Worm (Caenorhabditis elegans) whole organism, L4 larva: ENCODE measurements around the gene pbs-6.
A peak's percentile ranks its signal among the peaks of the same experiment; 100 is the strongest.

Experiments
- D1046.2 ChIP-seq: fragments of 200-800 bp; sonication (Bioruptor generic); IDR thresholded peaks from 2 replicates; pipeline ENCODE4 v1.3.6; 2022; ENCODE audit warnings: missing genetic modification characterization, missing compliant biosample characterization
- F26F4.8 ChIP-seq: fragments of 200-800 bp; sonication (Bioruptor generic); conservative IDR thresholded peaks from 2 replicates; pipeline ENCODE4 v1.3.6; 2022; ENCODE audit warnings: missing genetic modification characterization, missing compliant biosample characterization
- F37D6.2 ChIP-seq: sonication (generic microtip); optimal IDR thresholded peaks from 2 replicates; lab custom pipeline; 2016; ENCODE audit warnings: mild to moderate bottlenecking, missing genetic modification characterization, missing compliant biosample characterization
- F44E2.7 ChIP-seq: fragments of 200-800 bp; sonication (Bioruptor generic); IDR thresholded peaks from 2 replicates; pipeline ENCODE4 v2.1.2; 2022; ENCODE audit warnings: missing genetic modification characterization, missing compliant biosample characterization
- T20F7.1 ChIP-seq: fragments of 200-800 bp; sonication (Bioruptor generic); optimal IDR thresholded peaks from 2 replicates; lab custom pipeline; 2018; ENCODE audit warnings: mild to moderate bottlenecking, missing genetic modification characterization, missing compliant biosample characterization
- T26A8.4 ChIP-seq: fragments of 200-800 bp; sonication (Bioruptor generic); IDR thresholded peaks from 2 replicates; pipeline ENCODE4 v1.3.6; 2022; ENCODE audit warnings: missing genetic modification characterization, missing compliant biosample characterization
- Y5F2A.4 ChIP-seq: fragments of 200-800 bp; sonication (Bioruptor generic); optimal IDR thresholded peaks from 2 replicates; lab custom pipeline; 2018; ENCODE audit warnings: mild to moderate bottlenecking, missing genetic modification characterization, missing compliant biosample characterization
- ZK337.2 ChIP-seq: fragments of 200-800 bp; sonication (Bioruptor generic); IDR thresholded peaks from 2 replicates; pipeline ENCODE4 v1.3.6; 2022; ENCODE audit warnings: missing genetic modification reagents, missing genetic modification characterization, missing compliant biosample characterization
- aha-1 ChIP-seq: fragments of 150-350 bp; peaks from one replicate; lab custom pipeline; 2014; ENCODE audit warnings: missing biosample characterization, missing genetic modification characterization
- ama-1 ChIP-seq: fragments of 150-350 bp; optimal IDR thresholded peaks from 2 replicates; lab custom pipeline; 2014; ENCODE audit warnings: inconsistent platforms, mixed read lengths
- arid-1 ChIP-seq: fragments of 200-800 bp; sonication (Bioruptor generic); conservative IDR thresholded peaks from 2 replicates; pipeline ENCODE4 v1.3.6; 2022; ENCODE audit warnings: missing genetic modification reagents, missing genetic modification characterization, missing compliant biosample characterization
- attf-4 ChIP-seq: sonication (generic microtip); optimal IDR thresholded peaks from 3 replicates; lab custom pipeline; 2017; ENCODE audit warnings: missing biosample characterization, missing genetic modification characterization
- ceh-62 ChIP-seq: sonication (generic microtip); optimal IDR thresholded peaks from 2 replicates; lab custom pipeline; 2017; ENCODE audit warnings: missing biosample characterization, missing genetic modification characterization
- ceh-82 ChIP-seq: sonication (generic microtip); optimal IDR thresholded peaks from 2 replicates; lab custom pipeline; 2017; ENCODE audit warnings: missing biosample characterization, missing genetic modification characterization
- ctbp-1 ChIP-seq: fragments of 200-800 bp; sonication (Bioruptor generic); IDR thresholded peaks from 2 replicates; pipeline ENCODE4 v1.3.6; 2022; ENCODE audit warnings: missing genetic modification reagents, missing genetic modification characterization, missing compliant biosample characterization
- dve-1 ChIP-seq: sonication (generic microtip); optimal IDR thresholded peaks from 2 replicates; lab custom pipeline; 2017; ENCODE audit warnings: antibody characterized with exemption, mild to moderate bottlenecking, missing genetic modification characterization, missing compliant biosample characterization; ENCODE audit not compliant: insufficient read depth
- egl-43 ChIP-seq: fragments of 200-800 bp; sonication (Bioruptor generic); IDR thresholded peaks from 2 replicates; pipeline ENCODE4 v1.3.6; 2022; ENCODE audit warnings: missing genetic modification reagents, missing genetic modification characterization, missing compliant biosample characterization
- hlh-11 ChIP-seq: fragments of 200-800 bp; sonication (Bioruptor generic); optimal IDR thresholded peaks from 2 replicates; lab custom pipeline; 2018; ENCODE audit warnings: mild to moderate bottlenecking, missing genetic modification characterization, missing compliant biosample characterization
- hlh-30 ChIP-seq: sonication (generic microtip); optimal IDR thresholded peaks from 2 replicates; lab custom pipeline; 2017; ENCODE audit warnings: antibody characterized with exemption, mild to moderate bottlenecking, missing genetic modification characterization, missing compliant biosample characterization; ENCODE audit not compliant: insufficient read depth
- hmg-1.1 ChIP-seq: fragments of 200-800 bp; sonication (Bioruptor generic); IDR thresholded peaks from 2 replicates; pipeline ENCODE4 v1.3.6; 2022; ENCODE audit warnings: missing genetic modification reagents, missing genetic modification characterization, missing compliant biosample characterization
- lin-13 ChIP-seq: fragments of 150-350 bp; optimal IDR thresholded peaks from 2 replicates; lab custom pipeline; 2014; ENCODE audit warnings: missing biosample characterization, missing genetic modification reagents, missing genetic modification characterization
- lin-29 ChIP-seq: fragments of 200-800 bp; sonication (Bioruptor generic); IDR thresholded peaks from 2 replicates; pipeline ENCODE4 v1.3.6; 2022; ENCODE audit warnings: missing genetic modification reagents, missing genetic modification characterization, missing compliant biosample characterization
- lin-38 ChIP-seq: fragments of 200-800 bp; sonication (Bioruptor generic); IDR thresholded peaks from 2 replicates; pipeline ENCODE4 v1.3.6; 2022; ENCODE audit warnings: missing genetic modification reagents, missing genetic modification characterization, missing compliant biosample characterization
- lin-39 ChIP-seq: fragments of 150-350 bp; optimal IDR thresholded peaks from 2 replicates; lab custom pipeline; 2014; ENCODE audit warnings: missing biosample characterization, missing genetic modification reagents, missing genetic modification characterization
- lsy-2 ChIP-seq, 2 experiments: fragments of 150-350 bp in 1 of 2; sonication (generic microtip) in 1 of 2; optimal IDR thresholded peaks; 2 replicates each; lab custom pipeline; 2014 to 2017; ENCODE audit warnings: missing biosample characterization in 2 of 2, missing genetic modification characterization in 2 of 2
- mdt-29 ChIP-seq: fragments of 200-800 bp; sonication (Bioruptor generic); IDR thresholded peaks from 2 replicates; pipeline ENCODE4 v1.3.6; 2022; ENCODE audit warnings: missing genetic modification reagents, missing genetic modification characterization, missing compliant biosample characterization
- mep-1 ChIP-seq: fragments of 150-350 bp; sonication (generic microtip); optimal IDR thresholded peaks from 3 replicates; lab custom pipeline; 2014; ENCODE audit warnings: missing biosample characterization, missing genetic modification characterization
- mxl-3 ChIP-seq: fragments of 200-800 bp; sonication (Bioruptor generic); optimal IDR thresholded peaks from 2 replicates; lab custom pipeline; 2018; ENCODE audit warnings: mild to moderate bottlenecking, missing genetic modification characterization, missing compliant biosample characterization
- nhr-102 ChIP-seq: sonication (generic microtip); optimal IDR thresholded peaks from 2 replicates; lab custom pipeline; 2016; ENCODE audit warnings: mild to moderate bottlenecking, missing genetic modification characterization, moderate library complexity, missing compliant biosample characterization
- nhr-11 ChIP-seq: fragments of 150-350 bp; optimal IDR thresholded peaks from 2 replicates; lab custom pipeline; 2014; ENCODE audit warnings: missing biosample characterization, missing genetic modification characterization
- nhr-25 ChIP-seq: sonication (generic microtip); optimal IDR thresholded peaks from 2 replicates; lab custom pipeline; 2017; ENCODE audit warnings: missing genetic modification characterization, mild to moderate bottlenecking, missing compliant biosample characterization, antibody characterized with exemption, moderate library complexity, borderline replicate concordance; ENCODE audit not compliant: insufficient read depth
- nhr-28 ChIP-seq: fragments of 150-350 bp; optimal IDR thresholded peaks from 2 replicates; lab custom pipeline; 2014; ENCODE audit warnings: missing biosample characterization, missing genetic modification characterization
- nhr-42 ChIP-seq: fragments of 200-800 bp; sonication (Bioruptor generic); IDR thresholded peaks from 2 replicates; pipeline ENCODE4 v1.3.6; 2022; ENCODE audit warnings: missing genetic modification characterization, missing compliant biosample characterization
- rbr-2 ChIP-seq: sonication (generic microtip); optimal IDR thresholded peaks from 2 replicates; lab custom pipeline; 2016; ENCODE audit warnings: missing genotype, missing genetic modification characterization, missing compliant biosample characterization
- saeg-2 ChIP-seq: fragments of 200-800 bp; sonication (Bioruptor generic); IDR thresholded peaks from 2 replicates; pipeline ENCODE4 v1.3.6; 2022; ENCODE audit warnings: missing genetic modification reagents, missing genetic modification characterization, missing compliant biosample characterization
- sdz-12 ChIP-seq: fragments of 200-800 bp; sonication (Bioruptor generic); optimal IDR thresholded peaks from 2 replicates; lab custom pipeline; 2018; ENCODE audit warnings: mild to moderate bottlenecking, missing genetic modification characterization, missing compliant biosample characterization
- set-16 ChIP-seq: fragments of 200-800 bp; sonication (Bioruptor generic); IDR thresholded peaks from 2 replicates; pipeline ENCODE4 v1.3.6; 2022; ENCODE audit warnings: missing genetic modification reagents, missing genetic modification characterization, missing compliant biosample characterization
- snpc-1.2 ChIP-seq: fragments of 200-800 bp; sonication (Bioruptor generic); IDR thresholded peaks from 2 replicates; pipeline ENCODE4 v1.3.6; 2022; ENCODE audit warnings: missing genetic modification reagents, missing genetic modification characterization, missing compliant biosample characterization
- spr-3 ChIP-seq: fragments of 200-800 bp; sonication (Bioruptor generic); optimal IDR thresholded peaks from 2 replicates; lab custom pipeline; 2018; ENCODE audit warnings: mild to moderate bottlenecking, missing genetic modification characterization, missing compliant biosample characterization
- unc-62 ChIP-seq, 3 experiments: fragments of 150-350 bp in 1 of 3; sonication (generic microtip); optimal IDR thresholded peaks in 2 of 3; peaks in 1 of 3; 1 replicate in 1 of 3; 2 replicates in 2 of 3; lab custom pipeline; 2014 to 2017; ENCODE audit warnings: missing biosample characterization in 3 of 3, missing genetic modification characterization in 3 of 3, missing genetic modification reagents in 3 of 3, missing genotype in 1 of 3
- vab-7 ChIP-seq: fragments of 200-800 bp; sonication (Bioruptor generic); IDR thresholded peaks from 2 replicates; pipeline ENCODE4 v1.3.6; 2022; ENCODE audit warnings: missing genetic modification reagents, missing genetic modification characterization, missing compliant biosample characterization
- zfp-3 ChIP-seq: fragments of 200-800 bp; sonication (Bioruptor generic); conservative IDR thresholded peaks from 2 replicates; pipeline ENCODE4 v1.3.6; 2022; ENCODE audit warnings: missing genetic modification reagents, missing genetic modification characterization, missing compliant biosample characterization
- zip-2 ChIP-seq: fragments of 150-350 bp; optimal IDR thresholded peaks from 2 replicates; lab custom pipeline; 2014; ENCODE audit warnings: missing biosample characterization, missing genetic modification characterization
- ztf-7 ChIP-seq: fragments of 150-350 bp; optimal IDR thresholded peaks from 2 replicates; lab custom pipeline; 2014; ENCODE audit warnings: missing biosample characterization, missing genetic modification characterization

pbs-6 gene

ce11 chrIII:8232634-8233033, 11.3 kb downstream of the pbs-6 start, which contains the start of gene henn-1:
TSS of gene henn-1 (plus strand) at chrIII:8232651.
- TF ChIP-seq attf-4 (tag; lab: Kevin White, UChicago) (no peak), lin-39 (tag; lab: Kevin White, UChicago) (peak; percentile 48), snpc-1.2 (GFP tag; lab: Robert Waterston, UW) (no peak), mep-1 (tag; lab: Kevin White, UChicago) (peak; percentile 10), arid-1 (GFP tag; lab: Robert Waterston, UW) (0 out of 2 replicates have a peak, but pooled peaks have one; percentile 21), lin-29 (GFP tag; lab: Robert Waterston, UW) (no peak), hlh-11 (peak; percentile 3), T26A8.4 (no peak), rbr-2 (tag; lab: Kevin White, UChicago) (no peak), dve-1 (tag; lab: Kevin White, UChicago) (peak; percentile 16), sdz-12 (GFP tag; lab: Kevin White, UChicago) (peak; percentile 27), ceh-82 (no peak), nhr-25 (tag; lab: Kevin White, UChicago) (no peak), ctbp-1 (0 out of 2 replicates have a peak, but pooled peaks have one; percentile 8), unc-62 (GFP tag; optimal IDR thresholded peaks at IDR 0.05 in 1 of 2; lab: Kevin White, UChicago) (peak in 1 of 2 experiments; percentile 56), unc-62 (tag; optimal IDR thresholded peaks at IDR 0.05; lab: Kevin White, UChicago) (no peak)

DNA sequence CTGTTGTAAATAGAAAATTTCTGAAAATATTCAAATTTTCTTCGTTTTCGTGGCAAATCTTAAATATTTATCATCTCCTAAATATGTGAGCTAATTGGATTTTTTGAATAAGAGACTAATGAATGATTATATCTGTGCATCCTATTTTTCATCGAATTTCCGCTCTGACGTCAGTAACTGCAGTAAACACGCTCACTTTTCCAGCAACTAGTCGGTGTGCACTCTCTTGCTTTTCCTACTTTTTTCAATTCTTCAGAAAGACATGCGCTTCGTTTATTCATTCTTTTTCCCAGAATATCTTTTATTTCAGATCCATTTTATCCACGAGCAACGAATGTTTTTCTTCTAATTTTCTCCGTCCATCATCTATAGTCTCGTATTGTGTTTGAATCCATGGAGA, 14.4 kb downstream of the pbs-6 start:
- TF ChIP-seq hmg-1.1 (0 out of 2 replicates have a peak, but pooled peaks have one; percentile 6), F44E2.7 (no peak), D1046.2 (GFP tag; lab: Robert Waterston, UW) (no peak), lin-38 (GFP tag; lab: Robert Waterston, UW) (0 out of 2 replicates have a peak, but pooled peaks have one; percentile 13), attf-4 (tag; lab: Kevin White, UChicago) (no peak), F37D6.2 (peak; percentile 11), ctbp-1 (0 out of 2 replicates have a peak, but pooled peaks have one; percentile 41), lsy-2 (tag; optimal IDR thresholded peaks at IDR 0.05; lab: Kevin White, UChicago) (peak in 1 of 2 experiments; percentile 15), mxl-3 (GFP tag; lab: Kevin White, UChicago) (no peak), nhr-11 (tag; lab: Kevin White, UChicago) (peak; percentile 27), ztf-7 (no peak), ama-1 (lab: Kevin White, UChicago) (no peak)

DNA sequence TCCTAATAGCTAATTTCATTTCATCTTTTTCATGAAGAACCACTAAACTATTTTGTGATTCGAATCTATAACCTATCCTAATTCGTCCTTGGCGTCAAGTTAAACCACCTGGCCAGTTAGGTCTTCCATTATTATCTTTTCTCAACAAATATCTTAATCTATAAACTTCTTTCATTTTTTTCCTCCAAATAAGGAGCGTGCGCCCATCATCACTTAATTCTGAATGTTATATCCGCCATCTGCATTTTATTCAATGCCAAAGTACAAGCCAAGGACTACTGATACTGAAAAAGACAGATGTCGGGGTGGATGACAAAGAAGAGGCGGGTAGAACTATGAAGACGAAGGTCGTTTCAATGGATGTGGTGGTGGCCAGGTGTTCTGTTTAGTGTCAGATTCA, 15.0 kb downstream of the pbs-6 start:
- TF ChIP-seq unc-62 (GFP tag; optimal IDR thresholded peaks at IDR 0.05 in 1 of 2; lab: Kevin White, UChicago), result peak in 1 of 2 experiments; percentile 79
- TF ChIP-seq unc-62 (tag; optimal IDR thresholded peaks at IDR 0.05; lab: Kevin White, UChicago), result no peak
- no peak for TF ChIP-seq ZK337.2 (GFP tag; lab: Robert Waterston, UW)
- 0 out of 2 replicates have a peak, but pooled peaks have one; percentile 50 for TF ChIP-seq nhr-42
- no peak for TF ChIP-seq F26F4.8 (GFP tag; lab: Robert Waterston, UW)

- TF ChIP-seq hmg-1.1, result peak; percentile 93
- TF ChIP-seq T20F7.1 (GFP tag; lab: Kevin White, UChicago), result peak; percentile 86
- no peak for TF ChIP-seq ceh-62 (tag; lab: Kevin White, UChicago)
- peak; percentile 45; the same call in 1 of the 2 replicates for TF ChIP-seq mdt-29
- no peak for TF ChIP-seq spr-3 (GFP tag; lab: Kevin White, UChicago)
- TF ChIP-seq F37D6.2, result peak; percentile 73
- TF ChIP-seq Y5F2A.4 (GFP tag; lab: Kevin White, UChicago), result no peak
- peak; percentile 86 for TF ChIP-seq mxl-3 (GFP tag; lab: Kevin White, UChicago)
- peak; percentile 37 for TF ChIP-seq lin-13 (GFP tag; lab: Kevin White, UChicago)
- peak; percentile 90 for TF ChIP-seq mep-1 (tag; lab: Kevin White, UChicago)
- TF ChIP-seq dve-1 (tag; lab: Kevin White, UChicago), result peak; percentile 73
- TF ChIP-seq saeg-2, result no peak
- TF ChIP-seq egl-43 (GFP tag; lab: Robert Waterston, UW), result peak; percentile 79
- TF ChIP-seq zfp-3, result 0 out of 2 replicates have a peak, but pooled peaks have one; percentile 11
- TF ChIP-seq set-16 (GFP tag; lab: Robert Waterston, UW), result peak; percentile 89
- TF ChIP-seq vab-7, result peak; percentile 62
- no peak for TF ChIP-seq nhr-102 (tag; lab: Kevin White, UChicago)
- peak; percentile 92 for TF ChIP-seq aha-1 (tag; lab: Kevin White, UChicago)
- TF ChIP-seq zip-2 (tag; lab: Kevin White, UChicago), result no peak
- peak; percentile 81 for TF ChIP-seq nhr-28 (tag; lab: Kevin White, UChicago)
- TF ChIP-seq hlh-30 (tag; lab: Kevin White, UChicago), result peak; percentile 99
Observed at ce11 chrIII:8227511-8227910, 16.4 kb downstream of the pbs-6 start, which contains the start of gene fbxl-1. TSS of gene fbxl-1 (plus strand) at chrIII:8227830.
